Fruit fly (Drosophila melanogaster) whole organism, prepupa: Measurements from ENCODE around the gene Rbbp5.

Source experiments
- CG10631 ChIP-seq: fragments of 200-800 bp; sonication (Bioruptor generic); optimal IDR thresholded peaks from 2 replicates; lab custom pipeline; 2016; ENCODE audit warnings: missing biosample characterization, missing genetic modification characterization
- OdsH ChIP-seq: fragments of 200-800 bp; sonication (Bioruptor generic); optimal IDR thresholded peaks from 3 replicates; lab custom pipeline; 2016; ENCODE audit warnings: missing biosample characterization, missing genetic modification characterization

DNA sequence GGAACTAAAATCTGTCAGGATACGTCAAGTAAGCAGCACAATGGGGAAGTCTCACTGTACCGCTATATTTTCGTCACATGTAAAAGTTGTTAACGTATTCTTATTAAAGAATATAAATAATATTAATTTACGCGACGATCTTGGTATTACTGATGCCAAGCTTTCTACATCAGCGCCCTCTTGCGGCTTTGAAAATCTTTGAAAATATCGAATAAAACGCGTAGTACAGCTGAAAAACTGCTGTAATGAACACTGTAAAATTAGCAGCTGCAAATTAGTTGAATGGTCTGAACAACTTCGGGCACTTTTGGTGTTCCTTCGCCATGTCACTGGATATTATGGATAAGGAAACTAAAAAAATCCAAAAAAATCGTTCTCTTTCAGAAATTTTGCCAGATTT lies 27.7 kb downstream of the Rbbp5 start:
- TF ChIP-seq OdsH (GFP tag; lab: Kevin White, UChicago) (no peak), CG10631 (GFP tag; lab: Kevin White, UChicago) (no peak)
